Fruit fly (Drosophila melanogaster): ENCODE measurements around the gene CG7016.

DNA sequence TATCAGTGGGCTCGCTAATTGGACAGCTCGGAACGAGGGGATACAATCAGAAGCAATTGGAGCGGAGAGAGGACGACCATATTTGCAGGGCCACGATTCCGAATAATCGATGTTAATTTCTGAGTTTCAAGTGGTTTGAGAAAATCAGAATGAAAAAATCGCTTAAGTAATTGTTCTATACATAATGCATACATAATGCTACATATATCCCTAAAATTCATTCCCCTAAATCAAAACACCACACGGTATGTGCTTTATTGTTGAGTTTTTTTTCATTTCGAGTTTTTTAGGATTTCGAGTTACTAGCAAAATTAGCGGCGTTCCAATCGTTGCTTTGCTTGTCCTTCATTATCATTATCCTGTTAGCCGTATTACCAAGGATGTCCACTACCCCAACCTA, 37.2 kb upstream of the CG7016 start, which contains the start of gene niki:
- TF ChIP-seq Sin3A (optimal IDR thresholded peaks at IDR 0.05), result no peak
- no peak for TF ChIP-seq Myc (optimal IDR thresholded peaks at IDR 0.05)
- TF ChIP-seq insv (optimal IDR thresholded peaks at IDR 0.05), result no peak
- no peak for TF ChIP-seq h (optimal IDR thresholded peaks at IDR 0.05)
- no peak for TF ChIP-seq ttk (optimal IDR thresholded peaks at IDR 0.05)
- no peak for TF ChIP-seq psq (optimal IDR thresholded peaks at IDR 0.05)

Measured in Kc167 (cell line).